Fruit fly (Drosophila melanogaster): ENCODE data around the gene yip2.

Gene yip2

dm6 chr2L:9915011-9915850, at the start of gene yip2 (continued):
- TF ChIP-seq CG2116 (GFP tag; optimal IDR thresholded peaks at IDR 0.05) (peak; percentile 21), CG11723 (GFP tag; optimal IDR thresholded peaks at IDR 0.05) (peak; percentile 33), CG18764 (GFP tag; optimal IDR thresholded peaks at IDR 0.05) (peak; percentile 1), slou (GFP tag; optimal IDR thresholded peaks at IDR 0.05) (no peak), Bgb (GFP tag; IDR thresholded peaks at IDR 0.05; ENCODE audit: partially characterized antibody) (0 out of 2 replicates have a peak, but pooled peaks have one; percentile 11), ewg (GFP tag; optimal IDR thresholded peaks at IDR 0.05) (no peak), CG9932 (GFP tag; IDR thresholded peaks at IDR 0.05) (peak; percentile 71), CG30020 (tag; optimal IDR thresholded peaks at IDR 0.05) (no peak), lilli (GFP tag; optimal IDR thresholded peaks at IDR 0.05) (peak; percentile 69), chm (GFP tag; IDR thresholded peaks at IDR 0.05) (peak; percentile 64; the same call in 1 of the 2 replicates), CG10366 (GFP tag; IDR thresholded peaks at IDR 0.05) (peak; percentile 65), HLHmδ (GFP tag; optimal IDR thresholded peaks at IDR 0.05) (no peak), ab (GFP tag; optimal IDR thresholded peaks at IDR 0.05) (no peak), CG6854 (GFP tag; optimal IDR thresholded peaks at IDR 0.05) (peak; percentile 57), CrebB (tag; optimal IDR thresholded peaks at IDR 0.05) (peak; percentile 68), tio (GFP tag; optimal IDR thresholded peaks at IDR 0.05) (no peak), Abd-B (GFP tag; optimal IDR thresholded peaks at IDR 0.05) (no peak), dmrt11E (tag; optimal IDR thresholded peaks at IDR 0.05) (no peak), E2f2 (GFP tag; IDR thresholded peaks at IDR 0.05) (peak; percentile 49; the same call in 1 of the 2 replicates), Sox100B (GFP tag; optimal IDR thresholded peaks at IDR 0.05) (peak; percentile 56), PHDP (tag; optimal IDR thresholded peaks at IDR 0.05) (peak; percentile 71), pho (GFP tag; optimal IDR thresholded peaks at IDR 0.05) (peak; percentile 58), lbe (GFP tag; optimal IDR thresholded peaks at IDR 0.05) (peak; percentile 75), CG9609 (GFP tag; optimal IDR thresholded peaks at IDR 0.05) (peak; percentile 39), bab2 (GFP tag; optimal IDR thresholded peaks at IDR 0.05) (peak; percentile 61), lab (GFP tag; optimal IDR thresholded peaks at IDR 0.05) (peak; percentile 79), Mad (GFP tag; optimal IDR thresholded peaks at IDR 0.05) (peak; percentile 17), MESR4 (GFP tag; optimal IDR thresholded peaks at IDR 0.05) (peak; percentile 27), Elba2 (GFP tag; optimal IDR thresholded peaks at IDR 0.05) (no peak), CG3281 (GFP tag; optimal IDR thresholded peaks at IDR 0.05) (peak; percentile 57), CG6654 (GFP tag; optimal IDR thresholded peaks at IDR 0.05) (no peak), disco-r (GFP tag; optimal IDR thresholded peaks at IDR 0.05) (no peak), ind (GFP tag; optimal IDR thresholded peaks at IDR 0.05) (peak; percentile 61), Blimp-1 (GFP tag; optimal IDR thresholded peaks at IDR 0.05) (peak; percentile 42), tx (GFP tag; optimal IDR thresholded peaks at IDR 0.05) (peak; percentile 18), pros (GFP tag; optimal IDR thresholded peaks at IDR 0.05) (no peak), CoRest (tag; optimal IDR thresholded peaks at IDR 0.05) (peak; percentile 42), dpn (GFP tag; optimal IDR thresholded peaks at IDR 0.05) (peak; percentile 38 to 68), CG33557 (GFP tag; optimal IDR thresholded peaks at IDR 0.05) (no peak), D19A (tag; optimal IDR thresholded peaks at IDR 0.05) (peak; percentile 40), CG9215 (GFP tag; IDR thresholded peaks at IDR 0.05) (no peak), bbx (GFP tag; IDR thresholded peaks at IDR 0.05; ENCODE audit: partially characterized antibody) (no peak; the same call in 1 of the 2 replicates), zfh1 (GFP tag; IDR thresholded peaks at IDR 0.05) (peak; percentile 72), HLH3B (GFP tag; IDR thresholded peaks at IDR 0.05) (peak; percentile 65), CG15514 (GFP tag; optimal IDR thresholded peaks at IDR 0.05) (peak; percentile 63), gsb (GFP tag; IDR thresholded peaks at IDR 0.05) (no peak), toy (GFP tag; IDR thresholded peaks at IDR 0.05) (no peak), mam (GFP tag; optimal IDR thresholded peaks at IDR 0.05) (peak; percentile 52), rib (GFP tag; IDR thresholded peaks at IDR 0.05) (peak; percentile 68; the same call in 1 of the 2 replicates)

All from whole organism, embryonic.